Fruit fly (Drosophila melanogaster) whole organism, pupa: ENCODE measurements around the gene Oseg4.

Source experiments
- CG10348 ChIP-seq: fragments of 200-800 bp; sonication (Bioruptor generic); IDR thresholded peaks from 2 replicates; pipeline ENCODE4 v1.3.6; 2022; ENCODE audit warnings: missing biosample characterization, missing genetic modification characterization
- CG12605 ChIP-seq: fragments of 200-800 bp; sonication (Bioruptor generic); IDR thresholded peaks from 2 replicates; pipeline ENCODE4 v1.3.6; 2022; ENCODE audit warnings: missing biosample characterization, missing genetic modification characterization
- CG17806 ChIP-seq: fragments of 200-800 bp; sonication (Bioruptor generic); optimal IDR thresholded peaks from 2 replicates; lab custom pipeline; 2018; ENCODE audit warnings: missing biosample characterization, mild to moderate bottlenecking, missing genetic modification characterization, moderate library complexity
- CG32121 ChIP-seq: fragments of 200-800 bp; sonication (Bioruptor generic); IDR thresholded peaks from 2 replicates; pipeline ENCODE4 v1.3.6; 2022; ENCODE audit warnings: missing biosample characterization, missing genetic modification characterization
- CG34367 ChIP-seq: fragments of 200-800 bp; sonication (Bioruptor generic); optimal IDR thresholded peaks from 2 replicates; lab custom pipeline; 2018; ENCODE audit warnings: missing biosample characterization, mild to moderate bottlenecking, missing genetic modification characterization
- CG4496 ChIP-seq: fragments of 200-800 bp; sonication (Bioruptor generic); IDR thresholded peaks from 3 replicates; pipeline ENCODE4 v1.3.6; 2022; ENCODE audit warnings: missing biosample characterization, missing genetic modification characterization
- CG8159 ChIP-seq: fragments of 200-800 bp; sonication (Bioruptor generic); optimal IDR thresholded peaks from 3 replicates; lab custom pipeline; 2018; ENCODE audit warnings: missing biosample characterization, mild to moderate bottlenecking, missing genetic modification characterization, moderate library complexity
- CG8301 ChIP-seq: fragments of 200-800 bp; sonication (Bioruptor generic); optimal IDR thresholded peaks from 2 replicates; lab custom pipeline; 2018; ENCODE audit warnings: missing biosample characterization, mild to moderate bottlenecking, missing genetic modification characterization
- D1 ChIP-seq: fragments of 200-800 bp; sonication (Bioruptor generic); optimal IDR thresholded peaks from 2 replicates; lab custom pipeline; 2018; ENCODE audit warnings: missing biosample characterization, mild to moderate bottlenecking, missing genetic modification characterization, moderate library complexity
- EcR ChIP-seq: fragments of 200-800 bp; sonication (Bioruptor generic); optimal IDR thresholded peaks from 3 replicates; lab custom pipeline; 2019; ENCODE audit warnings: missing biosample characterization, missing genetic modification characterization, mild to moderate bottlenecking, moderate library complexity, missing genetic modification reagents
- Ets98B ChIP-seq: fragments of 200-800 bp; sonication (Bioruptor generic); IDR thresholded peaks from 2 replicates; pipeline ENCODE4 v1.3.6; 2022; ENCODE audit warnings: missing biosample characterization, missing genetic modification characterization
- fd96Ca ChIP-seq: fragments of 200-800 bp; sonication (Bioruptor generic); IDR thresholded peaks from 3 replicates; pipeline ENCODE4 v1.3.6; 2022; ENCODE audit warnings: missing biosample characterization, missing genetic modification characterization
- rn ChIP-seq: fragments of 200-800 bp; sonication (Bioruptor generic); IDR thresholded peaks from 2 replicates; pipeline ENCODE4 v1.3.6; 2022; ENCODE audit warnings: missing biosample characterization, missing genetic modification characterization

dm6 chr3L:1745432-1745831 is 9.9 kb upstream of the Oseg4 start:
- TF ChIP-seq fd96Ca (GFP tag; lab: Robert Waterston, UW), result no peak
- TF ChIP-seq D1, result no peak
- TF ChIP-seq Ets98B (GFP tag; lab: Robert Waterston, UW), result no peak
- TF ChIP-seq CG4496 (GFP tag; lab: Robert Waterston, UW), result no peak
- TF ChIP-seq CG32121, result no peak
- TF ChIP-seq CG34367 (tag; lab: Kevin White, UChicago), result no peak
- TF ChIP-seq CG12605 (GFP tag; lab: Robert Waterston, UW), result no peak
- no peak for TF ChIP-seq CG8159 (tag; lab: Kevin White, UChicago)
- no peak for TF ChIP-seq CG8301 (tag; lab: Kevin White, UChicago)
- no peak for TF ChIP-seq rn
- no peak for TF ChIP-seq CG10348 (GFP tag; lab: Robert Waterston, UW)
- no peak for TF ChIP-seq EcR (GFP tag; lab: Kevin White, UChicago)
- TF ChIP-seq CG17806 (tag; lab: Kevin White, UChicago), result no peak
